Fruit fly (Drosophila melanogaster): ENCODE measurements around the gene sws.

Gene sws

DNA sequence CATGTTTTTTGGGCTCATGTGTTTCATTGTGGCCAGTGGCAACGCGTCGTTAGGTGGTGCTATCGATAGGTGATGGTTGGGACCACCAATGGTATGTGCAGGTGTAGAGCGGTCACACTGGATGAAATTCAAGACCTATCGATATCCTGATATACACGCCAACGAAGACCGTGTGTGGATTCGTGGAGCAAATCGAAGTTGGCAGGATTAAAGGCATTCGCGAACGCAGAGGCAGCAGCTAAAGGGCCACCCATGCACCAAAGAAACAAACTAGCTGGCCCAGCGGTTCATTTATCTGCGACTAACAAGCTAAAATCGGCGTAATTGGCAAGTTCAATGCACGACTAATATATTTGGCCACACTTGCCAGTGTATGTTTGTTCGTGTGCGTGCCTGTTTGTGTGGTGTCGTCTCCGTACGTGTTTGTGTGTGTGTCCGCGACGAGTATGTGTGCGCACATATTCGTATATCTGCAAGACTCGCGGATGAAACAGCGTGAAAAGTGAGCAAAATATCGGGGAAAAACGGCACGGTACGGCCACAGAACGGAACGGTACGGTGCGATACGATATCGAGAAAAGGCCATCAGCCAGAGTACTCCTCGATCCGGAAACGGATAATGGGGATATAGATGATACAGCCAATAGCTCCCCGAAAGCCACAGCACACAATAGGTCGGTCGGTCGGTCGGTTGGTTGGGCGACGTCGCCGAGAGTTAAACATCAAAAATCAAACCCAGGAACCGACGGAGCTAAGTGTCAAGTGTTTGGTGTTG, 32.1 kb downstream of the sws start, which contains the start of gene Ubr3:
Gene Ubr3, plus strand, starts transcription at position 99 of the 775 bp plus-strand sequence.
- TF ChIP-seq HLH106 (tag; optimal IDR thresholded peaks at IDR 0.05) (no peak), Jra (GFP tag; optimal IDR thresholded peaks at IDR 0.05) (peak; percentile 54), Hnf4 (GFP tag; optimal IDR thresholded peaks at IDR 0.05) (no peak), rgr (GFP tag; optimal IDR thresholded peaks at IDR 0.05) (peak; percentile 1), Abd-B (GFP tag; optimal IDR thresholded peaks at IDR 0.05) (peak; percentile 11), dl (GFP tag; optimal IDR thresholded peaks at IDR 0.05; ENCODE audit: insufficient read depth in 1 of 2, partially characterized antibody in 2 of 2) (no peak), h (GFP tag; optimal IDR thresholded peaks at IDR 0.05) (peak; percentile 59), Hr78 (GFP tag; optimal IDR thresholded peaks at IDR 0.05) (no peak), sage (GFP tag; optimal IDR thresholded peaks at IDR 0.05) (no peak), woc (GFP tag; optimal IDR thresholded peaks at IDR 0.05) (no peak), N (GFP tag; optimal IDR thresholded peaks at IDR 0.05) (peak; percentile 7), jim (GFP tag; optimal IDR thresholded peaks at IDR 0.05) (no peak), CG32264 (GFP tag; optimal IDR thresholded peaks at IDR 0.05) (no peak), Hr83 (GFP tag; optimal IDR thresholded peaks at IDR 0.05; ENCODE audit: poor library complexity, severe bottlenecking) (no peak), OdsH (GFP tag; optimal IDR thresholded peaks at IDR 0.05) (peak; percentile 9), Myc (optimal IDR thresholded peaks at IDR 0.05) (no peak), foxo (GFP tag; optimal IDR thresholded peaks at IDR 0.05) (peak in 1 of 2 experiments; percentile 42), Mio (GFP tag; optimal IDR thresholded peaks at IDR 0.05) (no peak), fru (GFP tag; optimal IDR thresholded peaks at IDR 0.05) (peak; percentile 27), sv (GFP tag; optimal IDR thresholded peaks at IDR 0.05) (no peak), Rel (GFP tag; optimal IDR thresholded peaks at IDR 0.05) (no peak), Rel (tag; optimal IDR thresholded peaks at IDR 0.05) (peak; percentile 91), Sp1 (GFP tag; optimal IDR thresholded peaks at IDR 0.05) (peak; percentile 10), CrebA (GFP tag; optimal IDR thresholded peaks at IDR 0.05; ENCODE audit: borderline replicate concordance) (no peak), tai (GFP tag; optimal IDR thresholded peaks at IDR 0.05) (no peak), br (GFP tag; optimal IDR thresholded peaks at IDR 0.05) (no peak), psq (GFP tag; optimal IDR thresholded peaks at IDR 0.05) (peak; percentile 27), lola (GFP tag; optimal IDR thresholded peaks at IDR 0.05) (no peak)

DNA sequence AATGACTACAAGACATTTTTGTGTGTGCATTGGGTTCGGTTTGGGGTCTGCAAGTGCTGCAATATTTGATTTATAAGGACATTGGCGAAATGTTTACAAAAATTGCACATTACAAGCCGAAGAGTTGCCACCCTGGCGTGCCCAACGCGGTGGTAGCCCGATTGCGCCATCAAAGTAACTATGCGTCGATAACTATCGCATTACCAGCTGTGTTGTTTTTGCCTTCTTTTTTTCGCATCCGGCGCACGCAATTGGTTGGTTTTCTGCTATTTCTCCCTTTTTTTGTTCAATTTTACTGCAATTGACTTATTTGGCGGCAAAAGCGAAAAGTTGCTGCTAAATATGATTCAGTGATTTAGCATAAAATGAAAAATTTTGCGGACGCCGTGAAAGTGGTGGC, 33.4 kb downstream of the sws start, which contains the start of gene RpS14b:
Gene RpS14b, plus strand, starts transcription at position 220 of the 400 bp plus-strand sequence.
- TF ChIP-seq sage (GFP tag; optimal IDR thresholded peaks at IDR 0.05) (peak; percentile 27), Dfd (GFP tag; optimal IDR thresholded peaks at IDR 0.05) (no peak), Dif (GFP tag; optimal IDR thresholded peaks at IDR 0.05; ENCODE audit: partially characterized antibody) (no peak), usp (GFP tag; optimal IDR thresholded peaks at IDR 0.05) (no peak), pan (optimal IDR thresholded peaks at IDR 0.05) (no peak), CrebA (GFP tag; optimal IDR thresholded peaks at IDR 0.05; ENCODE audit: borderline replicate concordance) (no peak), rgr (GFP tag; optimal IDR thresholded peaks at IDR 0.05) (peak; percentile 81), sv (GFP tag; optimal IDR thresholded peaks at IDR 0.05) (peak; percentile 51), Jra (GFP tag; optimal IDR thresholded peaks at IDR 0.05) (peak; percentile 76), Hnf4 (GFP tag; optimal IDR thresholded peaks at IDR 0.05) (peak; percentile 77), ey (GFP tag; optimal IDR thresholded peaks at IDR 0.05) (peak; percentile 21), N (GFP tag; optimal IDR thresholded peaks at IDR 0.05) (no peak), dsf (GFP tag; optimal IDR thresholded peaks at IDR 0.05; ENCODE audit: borderline replicate concordance) (peak; percentile 58), fru (GFP tag; optimal IDR thresholded peaks at IDR 0.05) (peak; percentile 50), Mio (GFP tag; optimal IDR thresholded peaks at IDR 0.05) (no peak), h (GFP tag; optimal IDR thresholded peaks at IDR 0.05) (peak; percentile 71), psq (GFP tag; optimal IDR thresholded peaks at IDR 0.05) (peak; percentile 53), jim (GFP tag; optimal IDR thresholded peaks at IDR 0.05) (peak; percentile 27), Abd-B (GFP tag; optimal IDR thresholded peaks at IDR 0.05) (no peak), Hr78 (GFP tag; optimal IDR thresholded peaks at IDR 0.05) (no peak), lola (GFP tag; optimal IDR thresholded peaks at IDR 0.05) (no peak), CG9705 (GFP tag; optimal IDR thresholded peaks at IDR 0.05) (peak; percentile 49), Myc (optimal IDR thresholded peaks at IDR 0.05) (no peak), tai (GFP tag; optimal IDR thresholded peaks at IDR 0.05) (no peak), dmrt93B (GFP tag; optimal IDR thresholded peaks at IDR 0.05) (peak; percentile 66), OdsH (GFP tag; optimal IDR thresholded peaks at IDR 0.05) (peak; percentile 46), Hr83 (GFP tag; optimal IDR thresholded peaks at IDR 0.05; ENCODE audit: poor library complexity, severe bottlenecking) (peak; percentile 92), Vsx2 (GFP tag; optimal IDR thresholded peaks at IDR 0.05; ENCODE audit: partially characterized antibody) (no peak), GATAd (GFP tag; optimal IDR thresholded peaks at IDR 0.05) (no peak), woc (GFP tag; optimal IDR thresholded peaks at IDR 0.05) (no peak), foxo (GFP tag; optimal IDR thresholded peaks at IDR 0.05) (peak in 1 of 2 experiments; percentile 67), Sp1 (GFP tag; optimal IDR thresholded peaks at IDR 0.05) (peak; percentile 74), dl (GFP tag; optimal IDR thresholded peaks at IDR 0.05; ENCODE audit: insufficient read depth in 1 of 2, partially characterized antibody in 2 of 2) (no peak), CG32264 (GFP tag; optimal IDR thresholded peaks at IDR 0.05) (peak; percentile 30), Rel (GFP tag; optimal IDR thresholded peaks at IDR 0.05) (no peak), Rel (tag; optimal IDR thresholded peaks at IDR 0.05) (peak; percentile 76), br (GFP tag; optimal IDR thresholded peaks at IDR 0.05) (peak; percentile 69), brk (GFP tag; optimal IDR thresholded peaks at IDR 0.05) (no peak), HLH106 (tag; optimal IDR thresholded peaks at IDR 0.05) (peak; percentile 50)
